Worm (Caenorhabditis elegans): ENCODE results near the gene chil-10.

Gene chil-10

DNA sequence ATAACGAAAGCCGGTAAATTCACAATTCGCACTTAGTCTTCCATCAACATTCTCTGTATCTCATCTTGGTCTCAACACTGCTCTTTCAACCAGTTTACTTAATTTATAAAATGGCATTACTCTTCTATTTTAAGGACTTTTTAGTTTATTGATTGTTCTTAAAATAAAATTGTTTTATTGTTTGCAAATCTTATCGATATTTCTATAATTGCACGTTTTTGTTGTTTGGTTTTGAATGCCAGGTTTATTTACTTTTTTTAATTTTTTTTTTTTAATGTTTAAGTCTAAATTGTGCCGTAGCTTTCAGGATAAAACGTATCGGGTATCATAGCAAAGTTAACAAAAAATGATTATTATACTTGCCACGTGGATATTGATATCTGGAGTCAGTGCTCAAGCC is at the start of gene chil-10:
chil-10 (plus strand) TSS at position 301 of the 400 bp plus-strand sequence.
- no peak for TF ChIP-seq unc-62 (GFP tag; optimal IDR thresholded peaks at IDR 0.05)

DNA sequence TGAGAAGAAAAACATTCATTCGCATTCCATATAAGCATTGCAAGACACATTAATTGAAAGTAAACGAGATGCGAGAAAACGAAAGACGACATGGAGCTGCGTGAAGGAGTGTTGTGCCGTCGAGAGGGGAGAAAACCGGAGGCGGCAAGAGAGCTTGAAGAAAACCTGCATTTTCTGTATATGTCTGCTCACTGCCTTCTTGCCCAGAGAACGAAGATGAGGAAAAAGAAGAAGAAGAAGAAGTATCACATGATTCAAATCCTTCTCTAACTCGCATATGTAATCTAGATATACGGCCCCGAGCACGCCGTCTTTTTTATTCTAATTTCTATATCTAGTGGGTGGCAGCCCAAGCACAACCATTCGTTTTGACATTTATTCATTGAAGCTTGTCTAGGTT is 47.3 kb upstream of the chil-10 start:
- TF ChIP-seq unc-62 (GFP tag; optimal IDR thresholded peaks at IDR 0.05): no peak

DNA sequence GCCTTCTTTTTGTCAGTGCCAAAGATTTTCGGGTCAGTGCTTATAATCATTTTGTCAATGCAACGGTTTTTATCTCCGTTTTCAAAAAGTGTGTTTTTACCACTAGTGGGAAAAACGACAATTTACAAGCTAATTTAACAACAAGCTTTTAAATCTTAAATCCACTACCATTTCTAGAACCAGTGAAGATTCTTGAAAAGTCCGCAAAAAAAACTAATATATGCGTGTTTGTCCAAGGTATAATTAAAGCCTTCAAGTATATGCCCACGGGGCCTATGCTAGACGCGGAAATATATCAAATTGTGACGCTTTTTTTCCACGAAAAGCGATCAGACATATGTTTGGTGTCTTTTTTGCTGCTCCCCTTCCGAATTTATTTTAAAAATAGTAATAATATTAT is 45.1 kb upstream of the chil-10 start:
- TF ChIP-seq unc-62 (GFP tag; optimal IDR thresholded peaks at IDR 0.05): no peak

DNA sequence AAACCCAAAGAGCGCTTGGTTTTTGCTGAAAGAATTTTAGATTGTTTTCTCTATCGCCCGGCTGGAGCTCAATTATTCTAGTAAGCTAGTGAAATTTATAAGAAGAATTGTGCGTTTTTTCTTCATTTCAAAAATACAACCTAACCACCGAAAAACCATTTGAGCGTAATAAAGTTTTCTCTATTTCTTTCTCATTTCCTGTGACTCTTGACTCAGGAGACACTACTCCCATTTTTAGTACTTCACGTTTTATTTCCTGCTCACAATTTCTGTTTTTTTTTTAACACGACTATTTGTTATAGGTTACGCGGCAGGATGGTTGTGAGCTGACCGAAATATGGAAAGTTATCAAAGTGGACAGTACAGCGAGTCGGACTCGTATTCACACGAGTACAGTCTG is 44.7 kb upstream of the chil-10 start, which contains the start of gene F35H12.6:
F35H12.6 (plus strand) TSS at position 301 of the 400 bp plus-strand sequence.
- TF ChIP-seq unc-62 (GFP tag; optimal IDR thresholded peaks at IDR 0.05): no peak

DNA sequence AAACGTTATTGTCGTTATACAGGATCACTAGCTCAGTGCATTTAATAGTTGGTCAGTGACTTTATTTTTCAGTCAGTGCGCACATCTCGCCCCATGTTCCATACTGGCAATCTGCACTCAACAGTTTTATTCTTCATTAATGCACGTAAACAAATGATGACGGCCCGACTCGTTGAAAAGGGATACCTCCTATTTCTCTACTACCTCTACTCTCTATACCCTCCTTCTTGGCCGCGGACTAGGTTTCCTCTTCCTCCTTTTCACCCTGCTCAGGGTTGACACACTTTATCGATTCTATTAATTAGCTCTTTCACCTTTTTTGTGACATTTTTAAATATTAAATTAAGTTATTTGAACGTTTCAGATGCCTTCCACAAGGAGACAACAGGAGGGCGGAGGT is 42.2 kb upstream of the chil-10 start, which contains the start of gene sel-12:
sel-12 (plus strand) TSS at position 358 of the 400 bp plus-strand sequence.
- TF ChIP-seq unc-62 (GFP tag; optimal IDR thresholded peaks at IDR 0.05): no peak

DNA sequence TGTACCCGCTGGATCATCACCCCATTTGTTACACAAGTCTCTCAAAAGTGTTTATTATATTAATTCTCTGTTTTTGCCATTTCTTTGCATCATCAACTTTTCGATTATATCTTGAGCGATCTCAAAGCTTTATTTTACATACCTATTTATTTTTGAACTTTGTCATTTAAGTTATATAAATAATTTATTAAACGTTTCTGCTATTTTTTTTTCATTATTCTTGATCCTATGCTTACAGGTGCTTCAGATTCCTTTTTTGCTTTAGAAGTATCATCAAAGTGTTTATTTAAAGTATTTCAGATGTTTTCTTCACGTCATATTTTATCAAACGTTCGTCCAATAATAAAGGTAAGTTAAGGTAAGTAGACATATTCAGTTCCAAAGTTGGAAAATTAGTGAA is 39.6 kb upstream of the chil-10 start, which contains the start of gene F35H12.5:
F35H12.5 (plus strand) TSS at position 301 of the 400 bp plus-strand sequence.
- TF ChIP-seq unc-62 (GFP tag; optimal IDR thresholded peaks at IDR 0.05): no peak

DNA sequence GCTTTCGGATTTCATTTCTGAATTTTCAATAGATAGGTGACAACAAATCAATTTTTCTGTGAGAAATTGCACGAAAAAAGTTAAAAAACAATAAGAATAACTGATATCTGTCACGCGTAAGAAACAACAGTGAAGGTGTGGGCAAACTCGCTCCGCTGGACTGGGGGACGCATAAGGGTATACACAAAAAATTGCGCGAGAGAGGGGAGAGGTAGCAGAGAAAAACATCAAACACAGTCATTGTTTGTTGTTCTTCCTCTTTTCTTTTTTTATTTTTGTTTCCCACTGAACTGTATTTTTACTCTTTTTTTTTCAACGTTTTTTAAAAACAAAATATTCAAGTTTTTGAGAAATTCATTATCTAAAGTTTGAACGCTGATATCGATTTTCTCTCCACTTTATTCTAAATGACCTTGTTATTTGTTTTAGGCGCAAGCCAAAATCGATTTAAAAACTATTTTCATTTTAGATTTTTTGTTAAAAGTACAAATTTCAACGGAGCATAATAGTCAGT is 33.1 kb upstream of the chil-10 start, which contains the start of the genes pifk-1 and tbc-11:
pifk-1 (minus strand) TSS at position 17 of the 514 bp plus-strand sequence.
tbc-11 (plus strand) TSS at position 464 of the 514 bp plus-strand sequence.
- no peak for TF ChIP-seq unc-62 (GFP tag; optimal IDR thresholded peaks at IDR 0.05)

DNA sequence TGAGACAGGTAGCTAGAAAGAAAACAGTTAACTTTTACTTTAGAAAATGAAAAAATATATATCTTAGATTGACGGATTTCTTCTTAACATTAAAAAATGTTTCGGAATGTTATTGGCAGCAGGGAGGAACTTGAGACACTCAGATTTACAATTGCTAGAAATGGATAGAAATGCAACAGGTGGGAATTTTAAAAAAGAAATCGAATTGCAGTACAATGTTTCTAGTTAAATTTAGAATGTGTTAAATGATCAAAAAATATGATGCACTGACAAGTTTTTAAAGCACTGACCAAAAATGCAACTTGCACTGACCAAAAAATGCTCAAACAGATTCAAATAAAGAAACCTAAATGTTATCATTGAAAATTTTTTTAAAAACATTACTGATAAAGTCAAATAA is 31.6 kb upstream of the chil-10 start:
- no peak for TF ChIP-seq unc-62 (GFP tag; optimal IDR thresholded peaks at IDR 0.05)

DNA sequence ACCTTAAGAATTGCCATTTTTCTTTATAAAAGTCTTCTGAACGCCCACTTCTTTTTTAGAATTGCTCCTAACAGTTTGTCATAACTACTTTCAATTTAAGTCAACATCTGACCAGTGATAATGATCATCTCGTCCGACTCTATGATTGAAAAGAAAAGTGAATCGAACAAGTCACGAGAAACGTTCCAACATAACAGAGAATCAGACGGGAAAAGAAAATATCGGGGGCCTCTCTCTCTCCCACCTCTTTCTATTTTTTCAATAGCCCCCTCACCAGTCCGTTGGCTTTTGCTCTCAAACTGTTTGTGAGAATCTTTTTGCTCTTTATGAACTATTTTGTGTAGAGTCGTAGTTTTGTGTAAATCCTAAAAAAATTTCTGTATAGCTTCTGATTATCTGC is 30.0 kb upstream of the chil-10 start:
- no peak for TF ChIP-seq unc-62 (GFP tag; optimal IDR thresholded peaks at IDR 0.05)

DNA sequence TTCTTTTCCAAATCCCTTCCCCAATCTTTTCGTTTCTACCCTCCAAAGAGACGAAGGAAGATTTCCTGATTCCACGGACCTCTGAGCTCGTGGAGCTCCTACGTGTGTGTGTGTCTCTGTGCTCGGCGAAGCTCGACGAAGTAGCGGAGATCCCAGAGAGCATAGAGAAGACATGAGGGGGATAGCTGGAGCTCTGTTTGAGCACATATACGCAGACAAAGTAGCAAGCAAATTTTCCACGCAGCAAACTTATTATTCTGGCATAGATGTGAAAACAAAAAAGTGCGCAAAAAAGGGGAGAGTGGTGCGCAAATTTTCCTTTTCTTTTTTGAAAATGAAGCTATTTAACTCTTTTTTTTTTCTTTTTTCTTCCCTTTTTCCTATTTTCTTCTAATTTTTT is 24.8 kb upstream of the chil-10 start:
- no peak for TF ChIP-seq unc-62 (GFP tag; optimal IDR thresholded peaks at IDR 0.05)

DNA sequence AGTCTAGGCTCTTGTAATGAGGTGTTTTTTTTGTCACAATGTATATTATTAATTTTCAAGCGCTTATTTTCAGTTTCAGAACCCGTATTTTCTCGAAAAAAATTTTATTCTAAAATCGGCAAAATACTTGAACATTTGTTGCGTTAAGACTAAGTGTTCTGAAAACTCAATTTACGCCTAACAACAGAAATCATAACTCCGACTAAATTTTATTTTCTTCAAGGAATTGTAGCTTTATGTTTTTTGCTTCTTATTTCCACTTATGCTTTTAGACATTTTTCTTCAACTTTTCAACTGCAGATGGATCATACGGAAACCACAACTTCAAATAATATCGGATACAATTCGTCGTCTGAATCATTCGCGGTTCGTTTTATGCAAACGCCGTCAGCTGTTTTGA is 24.2 kb upstream of the chil-10 start, which contains the start of gene F35H12.1:
F35H12.1 (plus strand) TSS at position 301 of the 400 bp plus-strand sequence.
- no peak for TF ChIP-seq unc-62 (GFP tag; optimal IDR thresholded peaks at IDR 0.05)

DNA sequence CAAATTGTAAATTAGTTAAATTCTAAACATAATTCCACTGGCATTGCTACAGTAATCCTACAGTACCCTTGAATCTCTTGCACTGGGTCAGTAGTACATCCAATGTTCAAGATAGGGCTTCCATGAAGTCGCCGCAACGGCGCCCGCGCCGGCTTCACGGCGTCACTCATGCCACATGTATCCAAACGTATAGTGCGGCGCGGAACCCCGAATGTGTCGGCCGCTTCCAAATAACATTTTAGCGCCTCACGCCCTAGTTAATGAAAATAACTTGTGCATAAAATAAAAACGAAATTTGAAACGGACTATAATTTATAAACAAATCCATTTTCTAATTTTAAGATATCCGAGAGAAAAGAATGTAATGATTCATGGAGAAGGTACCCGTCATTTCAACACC is 21.7 kb upstream of the chil-10 start:
- no peak for TF ChIP-seq unc-62 (GFP tag; optimal IDR thresholded peaks at IDR 0.05)

DNA sequence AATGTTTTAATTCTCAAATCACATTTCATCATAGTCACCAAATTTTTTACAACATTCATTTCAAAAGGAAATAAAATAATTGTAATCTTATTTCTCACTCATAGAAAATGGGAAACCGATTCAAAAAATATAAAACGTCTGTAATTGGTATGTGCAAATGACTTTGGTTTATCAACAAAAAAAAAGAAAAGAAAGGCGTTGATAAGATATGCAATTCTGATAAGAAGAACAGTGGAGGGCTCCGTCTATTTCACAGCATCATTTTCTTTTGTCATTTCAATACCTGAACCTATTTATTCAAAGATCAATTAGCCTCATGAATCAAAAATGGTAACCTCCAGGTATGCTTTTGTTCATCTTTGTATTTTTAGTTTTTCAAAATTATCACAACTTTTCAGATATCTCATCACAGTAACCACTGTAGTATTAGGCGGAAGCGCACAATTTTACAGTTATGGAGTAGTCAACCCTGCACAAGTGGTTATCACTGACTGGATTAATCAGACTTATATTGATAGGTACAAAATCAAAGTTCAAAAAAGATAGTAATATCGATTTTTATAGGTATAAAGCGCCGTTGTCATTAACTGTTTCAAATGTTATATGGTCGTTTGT is 19.3 kb upstream of the chil-10 start, which contains the start of gene F53H8.3:
F53H8.3 (plus strand) TSS at position 275 of the 615 bp plus-strand sequence.
- no peak for TF ChIP-seq unc-62 (GFP tag; optimal IDR thresholded peaks at IDR 0.05)

DNA sequence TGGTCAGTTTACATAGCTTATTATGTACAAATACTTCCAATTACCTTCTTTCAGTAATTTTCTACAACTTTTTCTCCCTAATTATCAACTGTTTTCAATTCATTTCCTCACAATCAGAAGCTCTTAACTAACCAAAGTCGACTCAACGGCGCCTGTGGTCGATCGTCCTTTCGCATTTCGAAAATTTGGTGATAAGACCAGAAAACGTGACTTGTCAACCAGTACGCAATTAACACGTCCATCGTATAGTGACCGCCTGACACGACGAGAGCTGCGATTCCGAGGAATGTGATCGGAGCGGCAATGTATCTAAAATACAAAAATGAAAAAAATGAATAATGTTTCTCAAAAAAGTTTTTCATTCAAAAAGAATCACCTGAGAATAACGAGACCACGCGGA is 12.0 kb upstream of the chil-10 start:
- TF ChIP-seq unc-62 (GFP tag; optimal IDR thresholded peaks at IDR 0.05): no peak

DNA sequence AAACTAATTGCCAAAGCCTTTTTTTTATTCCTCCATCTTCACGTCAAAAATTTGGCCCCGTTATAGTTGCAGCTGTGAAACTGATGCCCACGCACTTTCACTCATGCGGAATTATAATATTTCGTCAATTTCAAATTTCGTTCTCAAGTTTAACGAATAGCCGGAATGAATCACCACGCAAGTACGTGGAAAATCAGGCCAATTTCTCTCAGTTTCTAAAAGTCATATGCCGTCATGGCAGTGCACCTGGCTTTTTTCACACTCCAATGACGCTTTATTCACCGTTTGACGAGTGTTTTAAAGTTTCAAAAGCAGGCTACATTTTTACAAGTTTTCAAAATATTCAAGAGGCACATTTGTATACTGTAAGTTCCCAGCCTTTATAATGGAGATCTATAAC is 9.8 kb upstream of the chil-10 start:
- TF ChIP-seq unc-62 (GFP tag; optimal IDR thresholded peaks at IDR 0.05): no peak

DNA sequence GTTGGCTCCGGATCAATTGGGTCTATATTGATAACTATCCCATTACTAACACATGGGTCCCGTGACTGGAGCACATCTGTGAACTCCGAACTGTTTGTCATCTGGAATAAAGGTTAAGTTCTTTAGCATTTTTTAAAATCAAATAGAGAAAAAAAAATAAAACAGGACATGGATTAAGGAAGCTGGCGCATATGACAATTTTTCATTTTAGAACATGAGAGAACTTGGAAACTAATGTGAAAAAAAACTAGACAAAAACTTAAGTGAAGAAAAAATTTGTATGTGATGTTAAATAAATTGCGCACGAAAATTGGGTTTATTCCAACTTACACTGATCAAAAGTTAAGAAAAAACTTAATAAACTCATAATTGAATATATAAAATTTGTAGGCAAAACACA is 8.9 kb upstream of the chil-10 start, which contains the start of gene sms-2:
sms-2 (minus strand) TSS at position 101 of the 400 bp plus-strand sequence.
- TF ChIP-seq unc-62 (GFP tag; optimal IDR thresholded peaks at IDR 0.05): no peak

DNA sequence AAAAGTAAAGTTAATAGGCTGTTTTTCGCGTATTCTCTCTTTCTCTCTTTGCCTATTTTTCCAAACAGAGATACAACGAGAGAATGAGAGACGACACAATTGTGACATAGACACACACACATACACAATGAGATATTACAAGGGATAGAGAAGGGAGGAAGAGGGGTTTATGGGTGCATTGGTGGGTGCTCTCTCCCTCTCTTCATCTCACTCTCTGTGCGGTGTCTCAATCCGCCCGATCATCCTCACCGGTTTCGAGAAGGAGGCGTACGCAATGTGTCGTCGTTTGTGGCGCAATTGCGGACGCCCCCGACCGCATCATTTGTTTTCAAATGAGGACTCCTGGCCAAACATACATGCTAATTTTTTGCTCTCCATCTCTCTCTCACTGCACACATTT is 8.2 kb upstream of the chil-10 start:
- TF ChIP-seq unc-62 (GFP tag; optimal IDR thresholded peaks at IDR 0.05): peak; percentile 35

Measured in whole organism, dauer.